Fruit fly (Drosophila melanogaster) Kc167 (cell line): ENCODE measurements around the gene Manf.

Experiments used
- Myc ChIP-seq: fragments of >200 bp; optimal IDR thresholded peaks from 2 replicates; lab custom pipeline; 2017; ENCODE audit warnings: missing external identifiers
- Sin3A ChIP-seq: fragments of >200 bp; optimal IDR thresholded peaks from 2 replicates; lab custom pipeline; 2018; ENCODE audit warnings: missing external identifiers
- h ChIP-seq: fragments of >200 bp; optimal IDR thresholded peaks from 3 replicates; lab custom pipeline; 2018; ENCODE audit warnings: missing external identifiers
- psq ChIP-seq: fragments of >200 bp; optimal IDR thresholded peaks from 2 replicates; lab custom pipeline; 2017; ENCODE audit warnings: missing external identifiers
- ttk ChIP-seq: sonication (Bioruptor generic); optimal IDR thresholded peaks from 2 replicates; lab custom pipeline; 2017; ENCODE audit warnings: missing external identifiers

DNA sequence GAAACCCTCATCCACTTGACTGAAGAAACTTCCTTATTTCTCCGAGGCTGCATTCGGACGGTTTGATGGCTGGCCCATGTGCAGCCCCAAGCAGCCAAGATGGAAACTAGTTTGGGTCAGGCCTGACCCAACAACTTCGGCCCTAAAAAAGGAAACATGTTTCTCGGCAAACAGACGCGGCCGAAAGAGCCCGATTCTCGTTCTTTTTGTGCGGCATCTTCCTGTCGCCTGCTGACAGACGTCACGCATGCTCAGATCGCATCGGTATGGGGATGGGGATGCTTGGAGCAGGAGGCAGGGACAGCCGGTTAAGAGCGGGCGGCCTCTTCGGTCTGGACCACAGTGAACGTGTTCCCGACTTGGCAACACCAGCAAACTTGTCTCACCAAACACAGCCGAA lies 32.5 kb upstream of the Manf start:
- TF ChIP-seq Sin3A (lab: Kevin White, UChicago) = no peak
- no peak for TF ChIP-seq h (lab: Kevin White, UChicago)
- no peak for TF ChIP-seq psq (lab: Kevin White, UChicago)
- no peak for TF ChIP-seq Myc (lab: Kevin White, UChicago)
- no peak for TF ChIP-seq ttk
